Worm (Caenorhabditis elegans) whole organism, early embryonic: ENCODE measurements around the gene R13D11.3.

Experiments
- B0310.2 ChIP-seq: sonication (generic microtip); optimal IDR thresholded peaks from 2 replicates; lab custom pipeline; 2016; ENCODE audit warnings: mild to moderate bottlenecking, missing genetic modification characterization, missing compliant biosample characterization
- F13C5.2 ChIP-seq: sonication (generic microtip); optimal IDR thresholded peaks from 2 replicates; lab custom pipeline; 2017; ENCODE audit warnings: mild to moderate bottlenecking, missing genetic modification characterization, inconsistent platforms, missing compliant biosample characterization
- aly-1 ChIP-seq: sonication (generic microtip); optimal IDR thresholded peaks from 2 replicates; lab custom pipeline; 2016; ENCODE audit warnings: missing genetic modification characterization, missing compliant biosample characterization
- ama-1 ChIP-seq: fragments of 150-350 bp; optimal IDR thresholded peaks from 2 replicates; lab custom pipeline; 2014
- ceh-13 ChIP-seq: fragments of 200-800 bp; sonication (Bioruptor generic); optimal IDR thresholded peaks from 2 replicates; lab custom pipeline; 2018; ENCODE audit warnings: mild to moderate bottlenecking, missing genetic modification characterization, missing compliant biosample characterization
- ceh-36 ChIP-seq: sonication (generic microtip); optimal IDR thresholded peaks from 2 replicates; lab custom pipeline; 2016; ENCODE audit warnings: missing genetic modification characterization, inconsistent platforms, missing compliant biosample characterization
- ets-7 ChIP-seq: sonication (generic microtip); optimal IDR thresholded peaks from 2 replicates; lab custom pipeline; 2016; ENCODE audit warnings: missing genotype, missing genetic modification characterization, missing compliant biosample characterization
- flt-1 ChIP-seq: fragments of 200-800 bp; sonication (Bioruptor generic); IDR thresholded peaks from 2 replicates; pipeline ENCODE4 v1.3.6; 2022; ENCODE audit warnings: missing genetic modification characterization, missing compliant biosample characterization
- hmbx-1 ChIP-seq: sonication (generic microtip); optimal IDR thresholded peaks from 2 replicates; lab custom pipeline; 2016; ENCODE audit warnings: mild to moderate bottlenecking, missing genetic modification characterization, missing compliant biosample characterization
- hmg-4 ChIP-seq: fragments of 200-800 bp; sonication (Bioruptor generic); optimal IDR thresholded peaks from 2 replicates; lab custom pipeline; 2018; ENCODE audit warnings: mild to moderate bottlenecking, missing genetic modification characterization, missing compliant biosample characterization
- hnd-1 ChIP-seq: sonication (generic microtip); optimal IDR thresholded peaks from 2 replicates; lab custom pipeline; 2016; ENCODE audit warnings: missing genetic modification characterization, missing compliant biosample characterization
- pes-1 ChIP-seq: fragments of 200-800 bp; sonication (Bioruptor generic); IDR thresholded peaks from 2 replicates; pipeline ENCODE4 v1.3.6; 2022; ENCODE audit warnings: missing genetic modification reagents, missing genetic modification characterization, missing compliant biosample characterization
- scrt-1 ChIP-seq: fragments of 200-800 bp; sonication (Bioruptor generic); IDR thresholded peaks from 2 replicates; pipeline ENCODE4 v1.3.6; 2022; ENCODE audit warnings: missing genetic modification characterization, missing compliant biosample characterization
- sea-1 ChIP-seq: fragments of 200-800 bp; sonication (Bioruptor generic); conservative IDR thresholded peaks from 2 replicates; pipeline ENCODE4 v1.3.6; 2022; ENCODE audit warnings: missing genetic modification characterization, missing compliant biosample characterization
- tbx-11 ChIP-seq: fragments of 200-800 bp; sonication (Bioruptor generic); IDR thresholded peaks from 2 replicates; pipeline ENCODE4 v1.3.6; 2022; ENCODE audit warnings: missing genetic modification characterization, missing compliant biosample characterization
- tbx-37 ChIP-seq: fragments of 200-800 bp; sonication (Bioruptor generic); conservative IDR thresholded peaks from 2 replicates; pipeline ENCODE4 v1.3.6; 2022; ENCODE audit warnings: missing genetic modification reagents, missing genetic modification characterization, missing compliant biosample characterization
- tra-4 ChIP-seq: sonication (generic microtip); optimal IDR thresholded peaks from 2 replicates; lab custom pipeline; 2017; ENCODE audit warnings: missing genetic modification characterization, missing compliant biosample characterization

R13D11.3 gene

ce11 chrV:794092-794491 lies 20.7 kb upstream of the R13D11.3 start:
- TF ChIP-seq flt-1 (GFP tag; lab: Robert Waterston, UW) (no peak), sea-1 (no peak), ceh-36 (tag; lab: Kevin White, UChicago) (no peak), ama-1 (lab: Kevin White, UChicago) (no peak), hmbx-1 (tag; lab: Kevin White, UChicago) (no peak), hnd-1 (tag; lab: Kevin White, UChicago) (no peak)

- TF ChIP-seq pes-1 (GFP tag; lab: Robert Waterston, UW) (no peak), tbx-37 (GFP tag; lab: Robert Waterston, UW) (no peak), ets-7 (tag; lab: Kevin White, UChicago) (no peak), hnd-1 (tag; lab: Kevin White, UChicago) (no peak), ceh-13 (GFP tag; lab: Kevin White, UChicago) (no peak), aly-1 (tag; lab: Kevin White, UChicago) (no peak), sea-1 (no peak), tra-4 (tag; lab: Kevin White, UChicago) (no peak), hmbx-1 (tag; lab: Kevin White, UChicago) (no peak), B0310.2 (no peak), flt-1 (GFP tag; lab: Robert Waterston, UW) (no peak), F13C5.2 (tag; lab: Kevin White, UChicago) (no peak), ceh-36 (tag; lab: Kevin White, UChicago) (no peak), hmg-4 (GFP tag; lab: Kevin White, UChicago) (no peak), ama-1 (lab: Kevin White, UChicago) (no peak), scrt-1 (GFP tag; lab: Robert Waterston, UW) (no peak), tbx-11 (GFP tag; lab: Robert Waterston, UW) (no peak)
These were observed 17.6 kb upstream of the R13D11.3 start for ce11 chrV:797241-797640.

ce11 chrV:800271-800670 lies 14.5 kb upstream of the R13D11.3 start:
- TF ChIP-seq tra-4 (tag; lab: Kevin White, UChicago) (no peak), ceh-36 (tag; lab: Kevin White, UChicago) (no peak), F13C5.2 (tag; lab: Kevin White, UChicago) (no peak), scrt-1 (GFP tag; lab: Robert Waterston, UW) (no peak), hnd-1 (tag; lab: Kevin White, UChicago) (no peak), tbx-37 (GFP tag; lab: Robert Waterston, UW) (no peak), hmbx-1 (tag; lab: Kevin White, UChicago) (no peak), pes-1 (GFP tag; lab: Robert Waterston, UW) (no peak), aly-1 (tag; lab: Kevin White, UChicago) (no peak), tbx-11 (GFP tag; lab: Robert Waterston, UW) (no peak)

ce11 chrV:801555-802060 lies 13.2 kb upstream of the R13D11.3 start:
- TF ChIP-seq flt-1 (GFP tag; lab: Robert Waterston, UW), result no peak
- no peak for TF ChIP-seq hmg-4 (GFP tag; lab: Kevin White, UChicago)

ce11 chrV:802726-803125 lies 12.1 kb upstream of the R13D11.3 start:
- no peak for TF ChIP-seq ets-7 (tag; lab: Kevin White, UChicago)
- no peak for TF ChIP-seq sea-1
- no peak for TF ChIP-seq aly-1 (tag; lab: Kevin White, UChicago)
- no peak for TF ChIP-seq hnd-1 (tag; lab: Kevin White, UChicago)
- TF ChIP-seq scrt-1 (GFP tag; lab: Robert Waterston, UW), result no peak
- no peak for TF ChIP-seq hmg-4 (GFP tag; lab: Kevin White, UChicago)
- no peak for TF ChIP-seq tbx-37 (GFP tag; lab: Robert Waterston, UW)
- TF ChIP-seq F13C5.2 (tag; lab: Kevin White, UChicago), result no peak
- no peak for TF ChIP-seq flt-1 (GFP tag; lab: Robert Waterston, UW)
- TF ChIP-seq ama-1 (lab: Kevin White, UChicago), result no peak
- no peak for TF ChIP-seq tra-4 (tag; lab: Kevin White, UChicago)
- TF ChIP-seq hmbx-1 (tag; lab: Kevin White, UChicago), result no peak
- no peak for TF ChIP-seq ceh-36 (tag; lab: Kevin White, UChicago)
- TF ChIP-seq B0310.2, result no peak
- TF ChIP-seq ceh-13 (GFP tag; lab: Kevin White, UChicago), result no peak
- no peak for TF ChIP-seq tbx-11 (GFP tag; lab: Robert Waterston, UW)
- no peak for TF ChIP-seq pes-1 (GFP tag; lab: Robert Waterston, UW)

- no peak for TF ChIP-seq tbx-37 (GFP tag; lab: Robert Waterston, UW)
- TF ChIP-seq ets-7 (tag; lab: Kevin White, UChicago), result no peak
- no peak for TF ChIP-seq sea-1
- TF ChIP-seq flt-1 (GFP tag; lab: Robert Waterston, UW), result no peak
- no peak for TF ChIP-seq hnd-1 (tag; lab: Kevin White, UChicago)
- TF ChIP-seq F13C5.2 (tag; lab: Kevin White, UChicago), result no peak
- no peak for TF ChIP-seq hmg-4 (GFP tag; lab: Kevin White, UChicago)
- TF ChIP-seq scrt-1 (GFP tag; lab: Robert Waterston, UW), result no peak
- TF ChIP-seq ceh-36 (tag; lab: Kevin White, UChicago), result no peak
- TF ChIP-seq pes-1 (GFP tag; lab: Robert Waterston, UW), result no peak
These were observed 11.3 kb upstream of the R13D11.3 start for ce11 chrV:803472-803871.

- TF ChIP-seq B0310.2, result no peak
- no peak for TF ChIP-seq scrt-1 (GFP tag; lab: Robert Waterston, UW)
- no peak for TF ChIP-seq pes-1 (GFP tag; lab: Robert Waterston, UW)
- TF ChIP-seq hmg-4 (GFP tag; lab: Kevin White, UChicago), result no peak
- TF ChIP-seq ets-7 (tag; lab: Kevin White, UChicago), result no peak
- no peak for TF ChIP-seq tbx-11 (GFP tag; lab: Robert Waterston, UW)
- no peak for TF ChIP-seq ama-1 (lab: Kevin White, UChicago)
- no peak for TF ChIP-seq sea-1
These were observed 10.3 kb upstream of the R13D11.3 start, which contains the start of gene nhr-270 for ce11 chrV:804485-804884. TSS of gene nhr-270 (minus strand) at chrV:804741.
